Fruit fly (Drosophila melanogaster) whole organism, prepupa: ENCODE measurements around the gene Ude.

Source experiments
- Blimp-1 ChIP-seq: fragments of 200-800 bp; sonication (Bioruptor generic); optimal IDR thresholded peaks from 3 replicates; lab custom pipeline; 2017; ENCODE audit warnings: missing biosample characterization, missing genetic modification characterization, mild to moderate bottlenecking, moderate library complexity, missing genetic modification reagents
- CG10669 ChIP-seq: fragments of 200-800 bp; sonication (Bioruptor generic); optimal IDR thresholded peaks from 3 replicates; lab custom pipeline; 2018; ENCODE audit warnings: missing biosample characterization, mild to moderate bottlenecking, missing genetic modification characterization, moderate library complexity
- CG11762 ChIP-seq: fragments of 200-800 bp; sonication (Bioruptor generic); optimal IDR thresholded peaks from 3 replicates; lab custom pipeline; 2016; ENCODE audit warnings: missing biosample characterization, missing genetic modification characterization; ENCODE audit not compliant: insufficient read depth
- CG11902 ChIP-seq: fragments of 200-800 bp; sonication (Bioruptor generic); optimal IDR thresholded peaks from 3 replicates; lab custom pipeline; 2016; ENCODE audit warnings: missing biosample characterization, missing genetic modification characterization
- CG15336 ChIP-seq: fragments of 200-800 bp; sonication (Bioruptor generic); IDR thresholded peaks from 2 replicates; pipeline ENCODE4 v1.3.6; 2022; ENCODE audit warnings: missing biosample characterization, missing genetic modification characterization
- CG1621 ChIP-seq: fragments of 200-800 bp; sonication (Bioruptor generic); optimal IDR thresholded peaks from 3 replicates; lab custom pipeline; 2018; ENCODE audit warnings: missing biosample characterization, mild to moderate bottlenecking, missing genetic modification characterization
- CG16779 ChIP-seq: fragments of 200-800 bp; sonication (Bioruptor generic); optimal IDR thresholded peaks from 3 replicates; lab custom pipeline; 2017; ENCODE audit warnings: missing biosample characterization, mild to moderate bottlenecking, missing genetic modification characterization
- CG31627 ChIP-seq: fragments of 200-800 bp; sonication (Bioruptor generic); optimal IDR thresholded peaks from 3 replicates; lab custom pipeline; 2016; ENCODE audit warnings: missing biosample characterization, missing genetic modification characterization
- CG32006 ChIP-seq: fragments of 200-800 bp; sonication (Bioruptor generic); optimal IDR thresholded peaks from 3 replicates; lab custom pipeline; 2017; ENCODE audit warnings: missing biosample characterization, mild to moderate bottlenecking, missing genetic modification characterization
- CG34406 ChIP-seq: fragments of 200-800 bp; sonication (Bioruptor generic); optimal IDR thresholded peaks from 3 replicates; lab custom pipeline; 2016; ENCODE audit warnings: missing biosample characterization, missing genetic modification characterization
- CG4318 ChIP-seq: fragments of 200-800 bp; sonication (Bioruptor generic); optimal IDR thresholded peaks from 3 replicates; lab custom pipeline; 2017; ENCODE audit warnings: missing biosample characterization, mild to moderate bottlenecking, missing genetic modification characterization
- CG6163 ChIP-seq: fragments of 200-800 bp; sonication (Bioruptor generic); IDR thresholded peaks from 3 replicates; pipeline ENCODE4 v1.3.6; 2022; ENCODE audit warnings: missing biosample characterization, missing genetic modification characterization
- CG6276 ChIP-seq: fragments of 200-800 bp; sonication (Bioruptor generic); optimal IDR thresholded peaks from 2 replicates; lab custom pipeline; 2017; ENCODE audit warnings: missing biosample characterization, mild to moderate bottlenecking, missing genetic modification characterization
- CG6792 ChIP-seq: fragments of 200-800 bp; sonication (Bioruptor generic); optimal IDR thresholded peaks from 3 replicates; lab custom pipeline; 2016; ENCODE audit warnings: missing biosample characterization, missing genetic modification characterization
- CG6808 ChIP-seq: fragments of 200-800 bp; sonication (Bioruptor generic); optimal IDR thresholded peaks from 3 replicates; lab custom pipeline; 2017; ENCODE audit warnings: missing biosample characterization, missing genetic modification characterization, mild to moderate bottlenecking, moderate library complexity, missing genetic modification reagents
- CG6854 ChIP-seq: fragments of 200-800 bp; sonication (Bioruptor generic); optimal IDR thresholded peaks from 2 replicates; lab custom pipeline; 2017; ENCODE audit warnings: missing biosample characterization, mild to moderate bottlenecking, missing genetic modification characterization
- CG7368 ChIP-seq: fragments of 200-800 bp; sonication (Bioruptor generic); optimal IDR thresholded peaks from 3 replicates; lab custom pipeline; 2016; ENCODE audit warnings: missing biosample characterization, missing genetic modification characterization
- CG8319 ChIP-seq: fragments of 200-800 bp; sonication (Bioruptor generic); optimal IDR thresholded peaks from 3 replicates; lab custom pipeline; 2016; ENCODE audit warnings: missing biosample characterization, missing genetic modification characterization
- CG8632 ChIP-seq: fragments of 200-800 bp; sonication (Bioruptor generic); optimal IDR thresholded peaks from 3 replicates; lab custom pipeline; 2016; ENCODE audit warnings: missing biosample characterization, missing genetic modification characterization
- CG9139 ChIP-seq: fragments of 200-800 bp; sonication (Bioruptor generic); optimal IDR thresholded peaks from 3 replicates; lab custom pipeline; 2017; ENCODE audit warnings: missing biosample characterization, mild to moderate bottlenecking, missing genetic modification characterization
- Eip93F ChIP-seq: fragments of 200-800 bp; sonication (Bioruptor generic); optimal IDR thresholded peaks from 2 replicates; lab custom pipeline; 2016; ENCODE audit warnings: missing biosample characterization, mild to moderate bottlenecking, missing genetic modification characterization
- Ets21C ChIP-seq: fragments of 200-800 bp; sonication (Bioruptor generic); optimal IDR thresholded peaks from 3 replicates; lab custom pipeline; 2016; ENCODE audit warnings: missing biosample characterization, missing genetic modification characterization
- Ets96B ChIP-seq: fragments of 200-800 bp; optimal IDR thresholded peaks from 2 replicates; lab custom pipeline; 2019; ENCODE audit warnings: missing biosample characterization, mild to moderate bottlenecking, missing genetic modification characterization, moderate library complexity
- Hr38 ChIP-seq: sonication (Bioruptor generic); optimal IDR thresholded peaks from 2 replicates; lab custom pipeline; 2016; ENCODE audit warnings: missing biosample characterization, missing genetic modification characterization
- Hr4 ChIP-seq: fragments of 200-800 bp; sonication (Bioruptor generic); optimal IDR thresholded peaks from 3 replicates; lab custom pipeline; 2016; ENCODE audit warnings: missing biosample characterization, missing genetic modification characterization
- Lpt ChIP-seq: fragments of 200-800 bp; sonication (Bioruptor generic); optimal IDR thresholded peaks from 3 replicates; lab custom pipeline; 2016; ENCODE audit warnings: missing biosample characterization, missing genetic modification characterization
- Met ChIP-seq: fragments of 200-800 bp; sonication (Bioruptor generic); optimal IDR thresholded peaks from 3 replicates; lab custom pipeline; 2016; ENCODE audit warnings: missing biosample characterization, missing genetic modification characterization
- OdsH ChIP-seq: fragments of 200-800 bp; sonication (Bioruptor generic); optimal IDR thresholded peaks from 3 replicates; lab custom pipeline; 2016; ENCODE audit warnings: missing biosample characterization, missing genetic modification characterization
- Sox102F ChIP-seq: fragments of 200-800 bp; sonication (Bioruptor generic); optimal IDR thresholded peaks from 2 replicates; lab custom pipeline; 2016; ENCODE audit warnings: missing biosample characterization, mild to moderate bottlenecking, missing genetic modification characterization
- Sox14 ChIP-seq: fragments of 200-800 bp; sonication (Bioruptor generic); optimal IDR thresholded peaks from 3 replicates; lab custom pipeline; 2016; ENCODE audit warnings: missing biosample characterization, missing genetic modification characterization
- Sox15 ChIP-seq: fragments of 200-800 bp; sonication (Bioruptor generic); optimal IDR thresholded peaks from 3 replicates; lab custom pipeline; 2016; ENCODE audit warnings: missing biosample characterization, missing genetic modification characterization
- acj6 ChIP-seq: fragments of 200-800 bp; sonication (Bioruptor generic); optimal IDR thresholded peaks from 3 replicates; lab custom pipeline; 2016; ENCODE audit warnings: missing biosample characterization, missing genetic modification characterization
- cyc ChIP-seq: fragments of 200-800 bp; sonication (Bioruptor generic); optimal IDR thresholded peaks from 3 replicates; lab custom pipeline; 2016; ENCODE audit warnings: missing biosample characterization, missing genetic modification characterization
- eg ChIP-seq: fragments of 200-800 bp; sonication (Bioruptor generic); IDR thresholded peaks from 3 replicates; pipeline ENCODE4 v1.3.6; 2022; ENCODE audit warnings: missing biosample characterization, missing genetic modification characterization
- esn ChIP-seq: fragments of 200-800 bp; sonication (Bioruptor generic); optimal IDR thresholded peaks from 2 replicates; lab custom pipeline; 2016; ENCODE audit warnings: missing biosample characterization, mild to moderate bottlenecking, missing genetic modification characterization, moderate library complexity
- fd85E ChIP-seq: fragments of 200-800 bp; sonication (Bioruptor generic); optimal IDR thresholded peaks from 3 replicates; lab custom pipeline; 2016; ENCODE audit warnings: missing biosample characterization, missing genetic modification characterization
- lz ChIP-seq: fragments of 200-800 bp; sonication (Bioruptor generic); optimal IDR thresholded peaks from 3 replicates; lab custom pipeline; 2016; ENCODE audit warnings: missing biosample characterization, missing genetic modification characterization
- net ChIP-seq: fragments of 200-800 bp; sonication (Bioruptor generic); optimal IDR thresholded peaks from 3 replicates; lab custom pipeline; 2016; ENCODE audit warnings: missing biosample characterization, missing genetic modification characterization
- pdm3 ChIP-seq: fragments of 200-800 bp; sonication (Bioruptor generic); optimal IDR thresholded peaks from 3 replicates; lab custom pipeline; 2016; ENCODE audit warnings: missing biosample characterization, missing genetic modification characterization
- salr ChIP-seq, 2 experiments: fragments of 200-800 bp; sonication (Bioruptor generic); optimal IDR thresholded peaks; 3 replicates each; lab custom pipeline; 2016 to 2018; ENCODE audit warnings: missing biosample characterization in 2 of 2, missing genetic modification characterization in 2 of 2, mild to moderate bottlenecking in 1 of 2
- spab ChIP-seq: fragments of 200-800 bp; sonication (Bioruptor generic); optimal IDR thresholded peaks from 2 replicates; lab custom pipeline; 2017; ENCODE audit warnings: missing biosample characterization, mild to moderate bottlenecking, missing genetic modification characterization, missing genetic modification reagents
- topi ChIP-seq: fragments of 200-800 bp; sonication (Bioruptor generic); optimal IDR thresholded peaks from 3 replicates; lab custom pipeline; 2016; ENCODE audit warnings: missing biosample characterization, missing genetic modification characterization

Ude gene

DNA sequence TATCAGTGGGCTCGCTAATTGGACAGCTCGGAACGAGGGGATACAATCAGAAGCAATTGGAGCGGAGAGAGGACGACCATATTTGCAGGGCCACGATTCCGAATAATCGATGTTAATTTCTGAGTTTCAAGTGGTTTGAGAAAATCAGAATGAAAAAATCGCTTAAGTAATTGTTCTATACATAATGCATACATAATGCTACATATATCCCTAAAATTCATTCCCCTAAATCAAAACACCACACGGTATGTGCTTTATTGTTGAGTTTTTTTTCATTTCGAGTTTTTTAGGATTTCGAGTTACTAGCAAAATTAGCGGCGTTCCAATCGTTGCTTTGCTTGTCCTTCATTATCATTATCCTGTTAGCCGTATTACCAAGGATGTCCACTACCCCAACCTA is 26.1 kb upstream of the Ude start, which contains the start of gene niki:
Gene niki, minus strand, starts transcription at position 101 of the 400 bp plus-strand sequence.
- TF ChIP-seq CG11902 = no peak
- TF ChIP-seq fd85E = no peak
- no peak for TF ChIP-seq Hr38 (GFP tag; lab: Kevin White, UChicago)
- TF ChIP-seq CG6808 = no peak
- no peak for TF ChIP-seq CG15336
- no peak for TF ChIP-seq CG11762 (GFP tag; lab: Kevin White, UChicago)
- TF ChIP-seq CG34406 (GFP tag; lab: Kevin White, UChicago) = no peak
- no peak for TF ChIP-seq Sox102F (GFP tag; lab: Kevin White, UChicago)
- no peak for TF ChIP-seq Met (GFP tag; lab: Kevin White, UChicago)

DNA sequence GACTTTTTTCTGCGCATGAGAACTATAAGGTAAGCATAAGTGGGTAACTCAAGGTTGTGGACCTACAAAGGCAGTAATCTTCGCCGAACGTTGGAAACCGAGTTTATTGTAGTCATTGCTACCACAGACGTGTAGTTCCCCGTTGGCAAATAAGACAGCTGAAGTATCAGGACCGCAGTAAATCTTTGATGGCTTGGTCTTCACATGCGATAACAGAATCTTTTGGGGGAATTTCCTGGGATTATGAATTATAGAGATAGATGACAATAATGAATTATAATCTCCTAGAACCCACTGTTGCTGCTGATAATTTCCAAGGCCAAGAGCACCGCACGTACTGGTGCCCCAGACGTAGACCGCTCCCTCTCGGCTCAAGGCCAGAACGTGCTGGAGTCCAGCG is 23.6 kb upstream of the Ude start:
- TF ChIP-seq topi (no peak), lz (GFP tag; lab: Kevin White, UChicago) (no peak), CG16779 (tag; lab: Kevin White, UChicago) (no peak), pdm3 (GFP tag; lab: Kevin White, UChicago) (no peak), CG6276 (GFP tag; lab: Kevin White, UChicago) (no peak), CG6854 (GFP tag; lab: Kevin White, UChicago) (no peak), CG6163 (no peak), CG4318 (GFP tag; lab: Kevin White, UChicago) (no peak), Lpt (GFP tag; lab: Kevin White, UChicago) (no peak), salr (GFP tag; optimal IDR thresholded peaks at IDR 0.05; lab: Kevin White, UChicago) (no peak), net (GFP tag; lab: Kevin White, UChicago) (no peak), Hr4 (GFP tag; lab: Kevin White, UChicago) (no peak), CG6792 (no peak), CG9139 (GFP tag; lab: Kevin White, UChicago) (no peak), CG11762 (GFP tag; lab: Kevin White, UChicago) (no peak), Eip93F (GFP tag; lab: Kevin White, UChicago) (no peak), Ets96B (tag; lab: Kevin White, UChicago) (no peak)

DNA sequence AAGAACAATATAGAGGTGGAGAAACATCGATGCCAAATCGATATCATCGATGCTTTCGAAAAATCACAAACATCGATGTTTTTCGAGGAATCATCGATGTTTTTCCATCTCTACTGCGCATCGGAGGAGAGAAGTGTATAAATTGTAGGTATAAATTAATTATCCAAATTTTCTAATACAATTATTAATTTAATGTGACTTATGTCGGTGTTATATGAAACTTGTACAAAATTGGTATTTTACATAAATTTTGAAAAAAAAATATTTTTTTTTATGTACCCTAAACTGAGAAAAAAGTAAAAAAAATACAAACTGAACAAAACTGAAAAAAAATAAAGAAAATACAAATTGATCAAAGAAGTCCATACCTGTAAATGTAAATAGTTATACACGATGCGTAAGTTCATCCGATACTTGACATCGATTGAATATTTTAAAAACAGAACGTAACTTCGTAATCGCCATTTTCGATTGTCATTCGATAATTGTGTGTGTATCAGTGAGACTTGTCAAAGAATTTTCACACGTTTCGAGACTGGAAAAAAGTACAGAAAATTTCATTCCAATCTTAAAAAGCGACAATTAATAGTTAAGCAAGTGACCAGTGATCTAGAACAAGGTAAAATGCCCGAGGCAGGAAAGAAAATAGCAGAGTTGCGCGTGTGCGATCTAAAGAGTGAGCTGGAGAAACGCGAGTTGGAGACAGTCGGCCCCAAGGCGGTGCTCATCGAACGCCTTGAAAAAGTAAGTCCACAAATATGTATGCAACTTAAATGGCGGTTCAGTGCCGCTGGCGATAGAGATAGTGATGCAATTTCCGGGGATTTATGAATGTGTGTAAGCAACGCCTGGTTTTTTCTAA is 17.8 kb upstream of the Ude start, which contains the start of the genes CG5808 and Saf-B:
Gene CG5808, minus strand, starts transcription at position 15 of the 862 bp plus-strand sequence.
Gene Saf-B, plus strand, starts transcription at position 472 of the 862 bp plus-strand sequence.
- TF ChIP-seq cyc (GFP tag; lab: Kevin White, UChicago) (peak; percentile 46), esn (GFP tag; lab: Kevin White, UChicago) (peak; percentile 52), CG31627 (GFP tag; lab: Kevin White, UChicago) (peak; percentile 10), CG11902 (peak; percentile 20), CG8632 (GFP tag; lab: Kevin White, UChicago) (no peak)
- TF ChIP-seq, all 60 proteins: peak for 4

DNA sequence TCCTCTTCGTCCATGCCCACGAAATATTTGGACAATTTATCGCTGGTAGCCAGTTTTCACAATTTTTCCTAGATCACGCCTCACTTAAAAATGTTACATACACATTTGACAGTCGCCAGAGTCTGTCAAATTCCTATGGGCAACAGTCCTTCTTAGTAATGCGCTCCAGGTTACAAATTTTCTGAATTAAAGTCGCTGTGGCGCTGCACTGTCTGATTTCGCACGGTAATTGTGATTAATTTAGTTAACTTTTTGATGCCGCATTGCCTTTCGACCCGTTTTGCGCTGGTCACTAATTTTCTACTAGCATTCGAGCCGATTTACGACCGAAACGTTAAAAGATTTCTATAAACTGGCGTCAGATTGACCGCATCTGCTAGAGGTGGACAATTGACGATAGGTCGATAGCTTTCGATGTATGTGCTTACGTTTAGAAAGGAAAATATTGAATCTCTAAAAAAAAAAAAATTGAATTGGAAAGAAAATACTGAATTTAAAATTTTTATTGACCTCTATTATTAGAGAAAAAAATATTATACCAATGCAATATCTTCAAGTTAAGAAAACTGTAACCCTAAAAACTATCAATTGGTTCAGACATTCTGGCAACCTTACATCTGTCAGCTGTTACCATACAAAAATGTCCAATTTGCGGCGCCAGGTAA is 14.3 kb upstream of the Ude start, which contains the start of the genes lili and CG34150:
Gene lili, minus strand, starts transcription at position 376 of the 665 bp plus-strand sequence.
Gene CG34150, plus strand, starts transcription at position 626 of the 665 bp plus-strand sequence.
- TF ChIP-seq cyc (GFP tag; lab: Kevin White, UChicago) = peak; percentile 74
- TF ChIP-seq OdsH = no peak
- TF ChIP-seq spab (GFP tag; lab: Kevin White, UChicago) = no peak
- TF ChIP-seq Eip93F (GFP tag; lab: Kevin White, UChicago) = peak; percentile 20
- no peak for TF ChIP-seq fd85E
- no peak for TF ChIP-seq CG34406 (GFP tag; lab: Kevin White, UChicago)
- peak; percentile 53; the same call in 1 of the 3 replicates for TF ChIP-seq eg (GFP tag; lab: Robert Waterston, UW)
- no peak for TF ChIP-seq acj6 (GFP tag; lab: Kevin White, UChicago)
- peak; percentile 51 for TF ChIP-seq Sox15 (GFP tag; lab: Kevin White, UChicago)
- peak; percentile 22 for TF ChIP-seq Ets96B (tag; lab: Kevin White, UChicago)
- TF ChIP-seq Sox14 (GFP tag; lab: Kevin White, UChicago) = no peak
- no peak for TF ChIP-seq salr (GFP tag; optimal IDR thresholded peaks at IDR 0.05; lab: Kevin White, UChicago)
- TF ChIP-seq CG7368 (GFP tag; lab: Kevin White, UChicago) = peak; percentile 40
- TF ChIP-seq CG6163 = peak; percentile 38; the same call in 1 of the 3 replicates
- no peak for TF ChIP-seq CG4318 (GFP tag; lab: Kevin White, UChicago)
- TF ChIP-seq CG6792 = peak; percentile 33
- no peak for TF ChIP-seq CG10669 (GFP tag; lab: Kevin White, UChicago)
- no peak for TF ChIP-seq CG32006 (GFP tag; lab: Kevin White, UChicago)
- peak; percentile 37 for TF ChIP-seq CG8319 (GFP tag; lab: Kevin White, UChicago)
- TF ChIP-seq CG15336 = peak; percentile 32; the same call in 1 of the 2 replicates
- TF ChIP-seq CG1621 (tag; lab: Kevin White, UChicago) = no peak
- no peak for TF ChIP-seq Blimp-1
- TF ChIP-seq Ets21C = no peak
